Worm (Caenorhabditis elegans) whole organism, midembryonic: ENCODE results near the gene rpac-19.

Experiments used
- flt-1 ChIP-seq: fragments of 200-800 bp; sonication (Bioruptor generic); IDR thresholded peaks from 2 replicates; pipeline ENCODE4 v1.3.6; 2022; ENCODE audit warnings: missing genetic modification characterization, missing compliant biosample characterization
- klf-2 ChIP-seq: fragments of 200-800 bp; sonication (Bioruptor generic); conservative IDR thresholded peaks from 2 replicates; pipeline ENCODE4 v1.3.6; 2022; ENCODE audit warnings: missing genetic modification reagents, missing genetic modification characterization, missing compliant biosample characterization
- med-1 ChIP-seq: sonication (generic microtip); optimal IDR thresholded peaks from 2 replicates; lab custom pipeline; 2017; ENCODE audit warnings: missing genetic modification characterization, mild to moderate bottlenecking, missing compliant biosample characterization, antibody characterized with exemption, missing genetic modification reagents; ENCODE audit not compliant: insufficient read depth
- tab-1 ChIP-seq: fragments of 200-800 bp; sonication (Bioruptor generic); IDR thresholded peaks from 2 replicates; pipeline ENCODE4 v1.3.6; 2022; ENCODE audit warnings: missing genetic modification characterization, missing compliant biosample characterization
- ztf-29 ChIP-seq: fragments of 200-800 bp; sonication (Bioruptor generic); IDR thresholded peaks from 2 replicates; pipeline ENCODE4 v1.3.6; 2022; ENCODE audit warnings: missing genetic modification reagents, missing genetic modification characterization, missing compliant biosample characterization

ce11 chrIII:9629054-9629453 is 631 bp downstream of the rpac-19 start, which contains the start of gene tbg-1:
- no peak for TF ChIP-seq ztf-29 (GFP tag; lab: Robert Waterston, UW)
- TF ChIP-seq flt-1 = no peak
- TF ChIP-seq tab-1 (GFP tag; lab: Robert Waterston, UW) = no peak
- TF ChIP-seq klf-2 = no peak
- no peak for TF ChIP-seq med-1
